Worm (Caenorhabditis elegans) whole organism, L2 larva: ENCODE results near the gene F46E10.3.
A peak's percentile ranks its signal among the peaks of the same experiment; 100 is the strongest.

ENCODE experiments used
- ama-1 ChIP-seq: fragments of 150-350 bp; optimal IDR thresholded peaks from 2 replicates; lab custom pipeline; 2018; ENCODE audit warnings: inconsistent platforms
- ceh-82 ChIP-seq: fragments of 150-350 bp; optimal IDR thresholded peaks from 2 replicates; lab custom pipeline; 2014; ENCODE audit warnings: missing biosample characterization, missing genetic modification characterization
- crh-2 ChIP-seq: sonication (generic microtip); optimal IDR thresholded peaks from 2 replicates; lab custom pipeline; 2017; ENCODE audit warnings: missing biosample characterization, missing genetic modification characterization
- fos-1 ChIP-seq: fragments of 150-350 bp; optimal IDR thresholded peaks from 2 replicates; lab custom pipeline; 2014; ENCODE audit warnings: missing biosample characterization, missing genetic modification characterization
- gmeb-1 ChIP-seq: fragments of 150-350 bp; optimal IDR thresholded peaks from 2 replicates; lab custom pipeline; 2014; ENCODE audit warnings: missing biosample characterization, missing genetic modification characterization
- lin-11 ChIP-seq: fragments of 150-350 bp; sonication (generic microtip); optimal IDR thresholded peaks from 2 replicates; lab custom pipeline; 2014; ENCODE audit warnings: missing biosample characterization, missing genetic modification characterization, inconsistent platforms, mixed read lengths
- nhr-10 ChIP-seq: sonication (generic microtip); optimal IDR thresholded peaks from 2 replicates; lab custom pipeline; 2017; ENCODE audit warnings: missing biosample characterization, missing genetic modification characterization
- sma-3 ChIP-seq: sonication (generic microtip); optimal IDR thresholded peaks from 2 replicates; lab custom pipeline; 2016; ENCODE audit warnings: missing genetic modification reagents, missing genetic modification characterization, missing compliant biosample characterization
- sma-9 ChIP-seq, 2 experiments: fragments of 150-350 bp in 1 of 2; sonication (generic microtip) in 1 of 2; optimal IDR thresholded peaks; 2 replicates each; lab custom pipeline; 2014 to 2016; ENCODE audit warnings: missing genetic modification characterization in 2 of 2, mild to moderate bottlenecking in 1 of 2, missing biosample characterization in 1 of 2, missing compliant biosample characterization in 1 of 2, missing genetic modification reagents in 1 of 2, moderate library complexity in 1 of 2
- unc-62 ChIP-seq: fragments of 150-350 bp; optimal IDR thresholded peaks from 2 replicates; lab custom pipeline; 2014; ENCODE audit warnings: missing biosample characterization, missing genetic modification reagents, missing genetic modification characterization
- ztf-4 ChIP-seq: fragments of 150-350 bp; optimal IDR thresholded peaks from 2 replicates; lab custom pipeline; 2014; ENCODE audit warnings: missing biosample characterization, missing genetic modification characterization

F46E10.3 gene

DNA sequence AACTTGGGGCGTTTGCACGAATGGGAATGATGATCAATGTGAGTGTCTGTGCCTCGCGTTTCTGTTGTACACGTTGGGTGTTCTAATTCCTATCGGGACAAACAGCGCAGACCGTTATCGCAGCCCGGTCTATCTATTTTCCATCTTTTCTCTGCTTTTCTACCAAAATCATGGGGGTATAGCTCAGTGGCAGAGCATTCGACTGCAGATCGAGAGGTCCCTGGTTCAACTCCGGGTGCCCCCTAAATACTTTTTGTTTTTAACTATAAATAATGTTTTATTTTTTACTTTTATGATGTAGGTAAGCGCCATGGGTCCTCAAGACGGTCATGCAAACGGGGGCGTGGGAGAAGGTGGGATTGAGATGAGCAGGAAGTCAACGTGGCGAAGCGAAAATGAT lies 41.5 kb downstream of the F46E10.3 start:
- TF ChIP-seq sma-9 (GFP tag; optimal IDR thresholded peaks at IDR 0.05; lab: Kevin White, UChicago) = peak; percentile 4
- TF ChIP-seq sma-9 (tag; optimal IDR thresholded peaks at IDR 0.05; lab: Kevin White, UChicago) = no peak
- TF ChIP-seq sma-3 = peak; percentile 7
- TF ChIP-seq nhr-10 = no peak
- no peak for TF ChIP-seq unc-62 (GFP tag; lab: Kevin White, UChicago)

DNA sequence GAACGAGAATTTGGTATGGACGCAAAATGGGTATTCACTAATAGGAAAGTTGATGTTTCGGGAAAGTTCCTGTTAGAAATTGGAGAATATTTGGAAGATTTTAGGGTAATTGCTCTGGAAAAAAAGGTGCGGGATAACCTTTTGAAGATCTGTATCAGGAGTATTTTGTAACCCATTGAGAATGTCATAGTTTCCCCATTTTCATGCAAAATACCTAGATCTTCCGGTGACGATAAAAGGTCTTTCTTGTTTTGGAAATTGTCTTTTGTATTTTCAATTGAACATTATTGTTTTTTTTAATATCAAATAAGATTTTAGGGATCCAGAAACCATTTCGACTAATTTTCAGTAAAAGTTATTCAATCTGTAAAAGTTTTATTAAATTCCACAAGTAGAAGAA lies 43.5 kb downstream of the F46E10.3 start, which contains the start of gene spp-19:
Gene spp-19 (minus strand): TSS at position 101 of the 400 bp plus-strand sequence.
- TF ChIP-seq ama-1 = no peak

ce11 chrV:6565851-6566386 lies 47.8 kb downstream of the F46E10.3 start, which contains the start of gene K04A8.1:
Gene K04A8.1, plus strand, starts transcription at chrV:6566336.
- no peak for TF ChIP-seq lin-11 (tag; lab: Kevin White, UChicago)
- TF ChIP-seq crh-2 (tag; lab: Kevin White, UChicago) = peak; percentile 15
- no peak for TF ChIP-seq gmeb-1
- TF ChIP-seq ztf-4 (tag; lab: Kevin White, UChicago) = no peak
- TF ChIP-seq ceh-82 (tag; lab: Kevin White, UChicago) = no peak
- TF ChIP-seq fos-1 (tag; lab: Kevin White, UChicago) = peak; percentile 59
